Fruit fly (Drosophila melanogaster) whole organism, wandering third instar larva: ENCODE data around the gene t-cup.

ENCODE experiments used
- jim ChIP-seq: fragments of 175-275, 200-325 bp; sonication (Bioruptor generic); optimal IDR thresholded peaks from 2 replicates; lab custom pipeline; 2016; ENCODE audit warnings: missing biosample characterization, mild to moderate bottlenecking, missing genetic modification characterization
- psq ChIP-seq: fragments of 200-800 bp; sonication (Bioruptor generic); optimal IDR thresholded peaks from 3 replicates; lab custom pipeline; 2017; ENCODE audit warnings: missing biosample characterization, mild to moderate bottlenecking, missing genetic modification characterization, moderate library complexity

DNA sequence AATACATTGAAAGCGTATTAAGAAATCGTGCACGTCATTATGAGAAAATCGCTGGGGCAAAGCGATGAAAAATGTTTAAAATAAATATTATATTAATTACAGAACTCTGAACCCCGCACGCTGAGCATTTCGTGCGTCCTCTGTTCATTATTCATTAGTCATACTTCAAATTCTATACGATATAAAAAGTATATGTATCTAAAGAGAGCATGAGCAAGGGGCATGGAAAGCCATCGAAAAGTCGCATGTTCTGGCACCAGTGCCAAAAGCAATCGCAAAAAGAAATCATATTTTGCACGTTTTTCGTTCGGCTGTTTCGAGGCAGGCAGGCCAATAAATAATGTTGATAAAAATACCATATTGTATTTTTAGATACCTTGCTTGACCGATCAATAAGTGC, 37.9 kb downstream of the t-cup start:
- TF ChIP-seq psq (GFP tag; lab: Kevin White, UChicago) (no peak), jim (GFP tag; lab: Kevin White, UChicago) (no peak)
